Fruit fly (Drosophila melanogaster) S2 (cell line): ENCODE data around the gene Myc.

ENCODE experiments used
- CG8478 ChIP-seq: fragments of >200 bp; optimal IDR thresholded peaks from 2 replicates; lab custom pipeline; 2018
- CTCF ChIP-seq, 2 experiments: fragments of >200 bp; optimal IDR thresholded peaks; 2 replicates each; lab custom pipeline; 2018

DNA sequence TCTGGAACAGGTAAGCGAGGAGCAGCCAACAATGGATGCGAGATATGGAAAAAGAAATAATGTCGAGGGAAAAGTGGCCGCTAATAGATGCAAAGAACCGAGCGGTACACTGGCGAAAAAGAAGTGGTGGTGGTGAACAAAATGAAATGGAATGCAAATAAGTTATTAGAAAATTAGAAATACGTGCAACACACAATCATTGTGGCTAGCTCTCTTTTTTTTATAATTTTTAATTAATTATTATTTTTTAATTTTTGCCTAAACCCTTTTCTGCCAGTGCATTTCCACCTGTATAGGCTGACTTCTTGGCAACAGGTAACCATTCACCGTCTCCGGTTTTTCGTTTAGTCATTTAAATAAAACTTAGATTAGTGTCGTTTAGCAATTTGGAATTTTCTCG is 17.8 kb upstream of the Myc start:
- TF ChIP-seq CG8478 (lab: Kevin White, UChicago) (no peak), CTCF (optimal IDR thresholded peaks at IDR 0.05; lab: Kevin White, UChicago) (no peak)
